Fruit fly (Drosophila melanogaster) whole organism, adult: Measurements from ENCODE around the gene Prm.

Source experiments
- CG11617 ChIP-seq: fragments of 200-800 bp; sonication (Bioruptor generic); optimal IDR thresholded peaks from 2 replicates; lab custom pipeline; 2017; ENCODE audit warnings: mild to moderate bottlenecking, missing biosample characterization, missing genetic modification reagents, missing genetic modification characterization
- CG14711 ChIP-seq: fragments of 200-800 bp; sonication (Bioruptor generic); optimal IDR thresholded peaks from 2 replicates; lab custom pipeline; 2018; ENCODE audit warnings: missing biosample characterization, mild to moderate bottlenecking, missing genetic modification characterization, moderate library complexity
- CG33017 ChIP-seq: fragments of 200-800 bp; sonication (Bioruptor generic); optimal IDR thresholded peaks from 2 replicates; lab custom pipeline; 2018; ENCODE audit warnings: missing biosample characterization, mild to moderate bottlenecking, missing genetic modification characterization, moderate library complexity
- CG5204 ChIP-seq: fragments of 200-800 bp; sonication (Bioruptor generic); optimal IDR thresholded peaks from 2 replicates; lab custom pipeline; 2016; ENCODE audit warnings: missing biosample characterization, missing genetic modification characterization
- CG7045 ChIP-seq: fragments of 200-800 bp; sonication (Bioruptor generic); optimal IDR thresholded peaks from 2 replicates; lab custom pipeline; 2017; ENCODE audit warnings: missing biosample characterization, mild to moderate bottlenecking, missing genetic modification characterization
- CG7101 ChIP-seq: fragments of 200-800 bp; sonication (Bioruptor generic); optimal IDR thresholded peaks from 2 replicates; lab custom pipeline; 2018; ENCODE audit warnings: missing biosample characterization, mild to moderate bottlenecking, missing genetic modification characterization, moderate library complexity
- Clk ChIP-seq: fragments of 200-800 bp; sonication (Bioruptor generic); optimal IDR thresholded peaks from 2 replicates; lab custom pipeline; 2017; ENCODE audit warnings: missing biosample characterization, missing genetic modification characterization
- Crg-1 ChIP-seq: fragments of 200-800 bp; sonication (Bioruptor generic); optimal IDR thresholded peaks from 2 replicates; lab custom pipeline; 2016; ENCODE audit warnings: missing biosample characterization, missing genetic modification characterization
- Hr96 ChIP-seq: fragments of 200-800 bp; sonication (Bioruptor generic); optimal IDR thresholded peaks from 2 replicates; lab custom pipeline; 2016; ENCODE audit warnings: missing biosample characterization, missing genetic modification characterization
- bab1 ChIP-seq: fragments of 200-800 bp; sonication (Bioruptor generic); optimal IDR thresholded peaks from 3 replicates; lab custom pipeline; 2019; ENCODE audit warnings: missing biosample characterization, mild to moderate bottlenecking, missing genetic modification characterization, moderate library complexity
- cnc ChIP-seq, 2 experiments: fragments of >200 bp; optimal IDR thresholded peaks; 2 replicates each; lab custom pipeline; 2017
- kay ChIP-seq: fragments of 200-800 bp; sonication (Bioruptor generic); peaks from one replicate; lab custom pipeline; 2016; ENCODE audit warnings: missing biosample characterization, missing genetic modification characterization, borderline replicate concordance
- ovo ChIP-seq: fragments of 200-800 bp; sonication (Bioruptor generic); optimal IDR thresholded peaks from 2 replicates; lab custom pipeline; 2016; ENCODE audit warnings: missing biosample characterization, missing genetic modification characterization
- toe ChIP-seq: fragments of 200-800 bp; sonication (Bioruptor generic); optimal IDR thresholded peaks from 2 replicates; lab custom pipeline; 2016; ENCODE audit warnings: missing biosample characterization, missing genetic modification characterization

DNA sequence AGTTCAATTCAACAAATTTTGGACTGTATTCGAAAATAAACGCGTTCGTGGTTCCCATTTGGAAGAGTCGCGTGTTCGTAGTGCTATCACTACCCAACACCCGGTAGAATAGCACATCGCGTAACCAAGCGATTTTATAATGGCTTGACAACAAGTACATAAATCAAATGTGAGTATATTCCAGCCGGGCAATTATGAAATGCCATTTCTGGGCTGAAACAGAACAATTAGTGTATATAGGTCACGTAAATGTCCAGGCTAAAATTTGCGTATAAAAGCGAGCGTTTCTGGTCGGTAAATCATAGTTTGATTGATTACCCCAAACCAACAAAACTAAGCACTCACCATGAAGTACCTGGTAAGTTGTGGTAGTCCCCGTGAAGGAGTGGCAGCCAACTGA, 16.9 kb downstream of the Prm start, which contains the start of gene Cp15:
- no peak for TF ChIP-seq toe (GFP tag; lab: Kevin White, UChicago)
- no peak for TF ChIP-seq CG11617 (GFP tag; lab: Kevin White, UChicago)
- TF ChIP-seq ovo (GFP tag; lab: Kevin White, UChicago) = no peak
- TF ChIP-seq CG14711 (tag; lab: Kevin White, UChicago) = no peak
- no peak for TF ChIP-seq Crg-1 (GFP tag; lab: Kevin White, UChicago)
- no peak for TF ChIP-seq Clk (GFP tag; lab: Kevin White, UChicago)
- TF ChIP-seq Hr96 (GFP tag; lab: Kevin White, UChicago) = no peak
- no peak for TF ChIP-seq CG7045
- TF ChIP-seq kay (GFP tag; lab: Kevin White, UChicago) = no peak
- no peak for TF ChIP-seq cnc (optimal IDR thresholded peaks at IDR 0.05; lab: Kevin White, UChicago)
- no peak for TF ChIP-seq bab1 (GFP tag; lab: Kevin White, UChicago)
- no peak for TF ChIP-seq CG7101 (tag; lab: Kevin White, UChicago)
- no peak for TF ChIP-seq CG33017 (tag; lab: Kevin White, UChicago)
- no peak for TF ChIP-seq CG5204 (GFP tag; lab: Kevin White, UChicago)
